Fruit fly (Drosophila melanogaster): ENCODE measurements around the gene CARPB.
A peak's percentile ranks its signal among the peaks of the same experiment; 100 is the strongest.

The CARPB gene

dm6 chrX:9794290-9794689 lies 11.3 kb downstream of the CARPB start:
- TF ChIP-seq Sp1 (GFP tag; optimal IDR thresholded peaks at IDR 0.05): no peak
- TF ChIP-seq tai (GFP tag; optimal IDR thresholded peaks at IDR 0.05): no peak
- no peak for TF ChIP-seq Rel (GFP tag; optimal IDR thresholded peaks at IDR 0.05)
- TF ChIP-seq Rel (tag; optimal IDR thresholded peaks at IDR 0.05): no peak
- TF ChIP-seq foxo (GFP tag; optimal IDR thresholded peaks at IDR 0.05): no peak
- no peak for TF ChIP-seq lola (GFP tag; optimal IDR thresholded peaks at IDR 0.05)
- no peak for TF ChIP-seq CrebA (GFP tag; optimal IDR thresholded peaks at IDR 0.05; ENCODE audit: borderline replicate concordance)
- TF ChIP-seq brk (GFP tag; optimal IDR thresholded peaks at IDR 0.05): no peak
- TF ChIP-seq h (GFP tag; optimal IDR thresholded peaks at IDR 0.05): no peak
- no peak for TF ChIP-seq dmrt93B (GFP tag; optimal IDR thresholded peaks at IDR 0.05)
- TF ChIP-seq usp (GFP tag; optimal IDR thresholded peaks at IDR 0.05): no peak
- no peak for TF ChIP-seq Mio (GFP tag; optimal IDR thresholded peaks at IDR 0.05)
- TF ChIP-seq HLH106 (tag; optimal IDR thresholded peaks at IDR 0.05): no peak
- no peak for TF ChIP-seq CG9705 (GFP tag; optimal IDR thresholded peaks at IDR 0.05)

- no peak for TF ChIP-seq jim (GFP tag; optimal IDR thresholded peaks at IDR 0.05)
- no peak for TF ChIP-seq lola (GFP tag; optimal IDR thresholded peaks at IDR 0.05)
- no peak for TF ChIP-seq Myc (optimal IDR thresholded peaks at IDR 0.05)
- no peak for TF ChIP-seq dsf (GFP tag; optimal IDR thresholded peaks at IDR 0.05; ENCODE audit: borderline replicate concordance)
- TF ChIP-seq dmrt93B (GFP tag; optimal IDR thresholded peaks at IDR 0.05): no peak
- TF ChIP-seq fru (GFP tag; optimal IDR thresholded peaks at IDR 0.05): no peak
- TF ChIP-seq Vsx2 (GFP tag; optimal IDR thresholded peaks at IDR 0.05; ENCODE audit: partially characterized antibody): no peak
- TF ChIP-seq sv (GFP tag; optimal IDR thresholded peaks at IDR 0.05): no peak
- no peak for TF ChIP-seq Rel (GFP tag; optimal IDR thresholded peaks at IDR 0.05)
- no peak for TF ChIP-seq Rel (tag; optimal IDR thresholded peaks at IDR 0.05)
- no peak for TF ChIP-seq GATAd (GFP tag; optimal IDR thresholded peaks at IDR 0.05)
- TF ChIP-seq tai (GFP tag; optimal IDR thresholded peaks at IDR 0.05): no peak
- no peak for TF ChIP-seq dl (GFP tag; optimal IDR thresholded peaks at IDR 0.05; ENCODE audit: insufficient read depth in 1 of 2, partially characterized antibody in 2 of 2)
- no peak for TF ChIP-seq br (GFP tag; optimal IDR thresholded peaks at IDR 0.05)
- no peak for TF ChIP-seq Dif (GFP tag; optimal IDR thresholded peaks at IDR 0.05; ENCODE audit: partially characterized antibody)
- no peak for TF ChIP-seq Abd-B (GFP tag; optimal IDR thresholded peaks at IDR 0.05)
- no peak for TF ChIP-seq HLH106 (tag; optimal IDR thresholded peaks at IDR 0.05)
- TF ChIP-seq woc (GFP tag; optimal IDR thresholded peaks at IDR 0.05): no peak
- no peak for TF ChIP-seq Sp1 (GFP tag; optimal IDR thresholded peaks at IDR 0.05)
- no peak for TF ChIP-seq ey (GFP tag; optimal IDR thresholded peaks at IDR 0.05)
Observed at dm6 chrX:9812579-9812978, 29.6 kb downstream of the CARPB start.

- no peak for TF ChIP-seq CrebA (GFP tag; optimal IDR thresholded peaks at IDR 0.05; ENCODE audit: borderline replicate concordance)
- TF ChIP-seq Dfd (GFP tag; optimal IDR thresholded peaks at IDR 0.05): no peak
- no peak for TF ChIP-seq Abd-B (GFP tag; optimal IDR thresholded peaks at IDR 0.05)
- TF ChIP-seq h (GFP tag; optimal IDR thresholded peaks at IDR 0.05): no peak
- TF ChIP-seq N (GFP tag; optimal IDR thresholded peaks at IDR 0.05): no peak
- no peak for TF ChIP-seq tai (GFP tag; optimal IDR thresholded peaks at IDR 0.05)
- no peak for TF ChIP-seq Hnf4 (GFP tag; optimal IDR thresholded peaks at IDR 0.05)
- TF ChIP-seq psq (GFP tag; optimal IDR thresholded peaks at IDR 0.05): no peak
- no peak for TF ChIP-seq dl (GFP tag; optimal IDR thresholded peaks at IDR 0.05; ENCODE audit: insufficient read depth in 1 of 2, partially characterized antibody in 2 of 2)
Observed at dm6 chrX:9816063-9816462, 33.0 kb downstream of the CARPB start.

- TF ChIP-seq sv (GFP tag; optimal IDR thresholded peaks at IDR 0.05) (no peak), fru (GFP tag; optimal IDR thresholded peaks at IDR 0.05) (peak; percentile 6), foxo (GFP tag; optimal IDR thresholded peaks at IDR 0.05) (peak in 1 of 2 experiments; percentile 5), dsf (GFP tag; optimal IDR thresholded peaks at IDR 0.05; ENCODE audit: borderline replicate concordance) (no peak), lola (GFP tag; optimal IDR thresholded peaks at IDR 0.05) (no peak), Hnf4 (GFP tag; optimal IDR thresholded peaks at IDR 0.05) (no peak), sage (GFP tag; optimal IDR thresholded peaks at IDR 0.05) (no peak), Rel (GFP tag; optimal IDR thresholded peaks at IDR 0.05) (no peak), Rel (tag; optimal IDR thresholded peaks at IDR 0.05) (no peak)
Observed at dm6 chrX:9829896-9830295, 46.9 kb downstream of the CARPB start.

- TF ChIP-seq CG32264 (GFP tag; optimal IDR thresholded peaks at IDR 0.05): no peak
- no peak for TF ChIP-seq Mio (GFP tag; optimal IDR thresholded peaks at IDR 0.05)
Observed at dm6 chrX:9833028-9833427, 50.0 kb downstream of the CARPB start.
